Worm (Caenorhabditis elegans) whole organism, L4/young adult: ENCODE results near the gene F55H2.5.

Source experiments
- W03F9.2 ChIP-seq: fragments of 150-350 bp; optimal IDR thresholded peaks from 2 replicates; lab custom pipeline; 2014; ENCODE audit warnings: missing biosample characterization, missing genetic modification characterization
- dao-5 ChIP-seq: sonication (generic microtip); optimal IDR thresholded peaks from 2 replicates; lab custom pipeline; 2016; ENCODE audit warnings: missing genotype, missing genetic modification characterization, moderate library complexity, missing compliant biosample characterization
- him-1 ChIP-seq: sonication (generic microtip); optimal IDR thresholded peaks from 2 replicates; lab custom pipeline; 2016; ENCODE audit warnings: missing genotype, missing genetic modification reagents, missing genetic modification characterization, missing compliant biosample characterization

F55H2.5 gene

ce11 chrIII:9485373-9485772, 25.9 kb upstream of the F55H2.5 start, which contains the start of gene bre-3:
Gene bre-3, minus strand, starts transcription at chrIII:9485473.
- TF ChIP-seq dao-5 (tag; lab: Kevin White, UChicago) (no peak), him-1 (tag; lab: Kevin White, UChicago) (no peak), W03F9.2 (no peak)

DNA sequence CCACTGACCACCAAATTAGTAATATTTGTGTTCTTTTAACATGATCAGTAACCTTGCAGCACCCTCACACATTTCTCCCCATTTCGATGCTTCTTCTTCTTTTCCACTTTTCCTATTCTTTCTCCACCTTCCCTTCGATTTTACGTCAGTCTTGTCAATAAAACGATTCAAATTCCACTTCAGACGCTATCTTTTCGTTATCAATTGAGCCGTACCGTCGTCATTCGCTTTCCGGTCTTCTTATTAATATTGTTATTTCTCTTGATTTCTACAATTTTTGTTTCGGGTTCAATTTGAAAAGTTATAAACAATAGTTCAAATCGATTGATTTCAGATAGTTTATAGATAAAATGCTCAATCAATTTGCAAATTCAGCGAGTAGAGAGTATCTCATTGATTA, 23.8 kb upstream of the F55H2.5 start:
- TF ChIP-seq him-1 (tag; lab: Kevin White, UChicago) (no peak), dao-5 (tag; lab: Kevin White, UChicago) (no peak), W03F9.2 (no peak)

DNA sequence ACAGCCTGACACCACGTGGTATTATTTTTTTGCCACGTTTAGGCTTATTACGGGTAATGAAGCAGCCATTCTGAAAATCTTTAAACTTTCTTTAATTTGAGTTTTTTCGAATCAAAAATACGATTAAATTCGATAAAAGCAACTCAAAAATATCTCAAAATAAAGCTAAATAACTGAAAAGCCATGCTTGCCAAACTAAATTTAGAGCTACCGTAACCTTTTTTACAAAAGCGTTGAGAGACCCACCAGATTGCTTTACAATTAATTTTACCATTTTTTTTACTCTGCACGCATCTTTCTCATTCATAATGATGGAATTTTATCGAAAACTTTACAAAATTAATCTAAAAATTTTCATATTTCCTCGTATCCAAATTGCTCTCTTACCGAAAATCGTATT, 23.2 kb upstream of the F55H2.5 start:
- no peak for TF ChIP-seq him-1 (tag; lab: Kevin White, UChicago)
- TF ChIP-seq dao-5 (tag; lab: Kevin White, UChicago): no peak
- no peak for TF ChIP-seq W03F9.2

DNA sequence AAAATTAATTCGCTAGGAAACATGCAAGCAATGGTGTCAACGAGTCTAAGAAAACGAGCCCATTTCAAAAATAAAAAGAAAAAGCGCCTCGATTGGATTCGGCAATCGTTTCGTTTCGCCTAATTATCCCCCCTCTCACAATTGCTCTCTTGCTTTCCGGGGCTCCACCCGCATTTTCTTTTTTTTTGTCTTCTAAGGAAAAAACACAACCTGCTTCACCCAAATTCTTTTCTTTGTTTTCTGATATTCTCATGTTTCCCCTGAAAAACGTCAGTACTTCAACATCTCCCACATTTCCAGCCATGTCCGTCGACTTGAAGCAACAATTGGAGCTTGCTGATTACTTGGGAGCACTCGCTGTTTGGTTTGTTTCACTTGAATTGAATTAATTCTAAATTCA, 22.8 kb upstream of the F55H2.5 start, which contains the start of gene nlp-36:
Gene nlp-36, plus strand, starts transcription at position 301 of the 400 bp plus-strand sequence.
- TF ChIP-seq W03F9.2: no peak
- TF ChIP-seq him-1 (tag; lab: Kevin White, UChicago): no peak

- TF ChIP-seq dao-5 (tag; lab: Kevin White, UChicago): no peak
- no peak for TF ChIP-seq W03F9.2
Measured at ce11 chrIII:9489798-9490197, 21.5 kb upstream of the F55H2.5 start.

DNA sequence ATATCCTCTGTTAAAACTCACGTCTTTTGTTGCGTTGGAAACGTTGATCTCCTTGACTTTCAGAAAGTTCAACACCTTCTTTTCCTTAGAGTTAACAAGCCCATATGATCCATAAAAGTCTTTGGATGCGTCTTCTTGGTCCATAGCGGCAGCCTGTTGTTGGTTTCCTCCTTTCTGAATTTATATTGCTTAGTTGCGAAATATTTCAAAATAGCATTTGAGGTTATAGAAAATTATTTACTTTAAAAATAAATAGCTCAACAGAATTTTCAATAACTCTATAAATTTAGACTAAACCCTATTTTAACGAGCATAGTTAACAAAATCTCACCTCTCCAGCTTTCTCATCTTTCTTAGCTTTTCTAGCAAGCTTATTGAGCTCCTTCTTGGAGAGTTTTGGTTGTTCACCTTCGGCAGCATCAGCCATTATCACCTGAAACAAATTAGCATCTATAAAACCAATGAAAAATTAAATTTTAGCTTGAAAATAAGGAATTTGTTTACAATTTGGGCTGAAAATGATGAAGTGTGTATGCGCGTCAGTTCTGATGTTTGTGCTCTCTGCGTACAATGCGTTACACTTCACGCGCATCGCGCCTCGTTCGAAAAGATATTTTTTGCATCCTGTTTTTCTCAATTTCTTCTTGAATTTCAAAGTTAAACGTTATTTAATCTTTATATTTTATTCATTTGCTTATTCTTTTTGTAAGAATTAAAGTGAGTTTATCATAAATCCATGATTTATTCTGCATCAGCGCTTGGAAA, 20.3 kb upstream of the F55H2.5 start, which contains the start of the genes dars-1 and ctr-9:
Gene dars-1, minus strand, starts transcription at position 433 of the 765 bp plus-strand sequence.
Gene ctr-9, plus strand, starts transcription at position 614 of the 765 bp plus-strand sequence.
- TF ChIP-seq dao-5 (tag; lab: Kevin White, UChicago) (no peak), W03F9.2 (peak; percentile 18), him-1 (tag; lab: Kevin White, UChicago) (no peak)

DNA sequence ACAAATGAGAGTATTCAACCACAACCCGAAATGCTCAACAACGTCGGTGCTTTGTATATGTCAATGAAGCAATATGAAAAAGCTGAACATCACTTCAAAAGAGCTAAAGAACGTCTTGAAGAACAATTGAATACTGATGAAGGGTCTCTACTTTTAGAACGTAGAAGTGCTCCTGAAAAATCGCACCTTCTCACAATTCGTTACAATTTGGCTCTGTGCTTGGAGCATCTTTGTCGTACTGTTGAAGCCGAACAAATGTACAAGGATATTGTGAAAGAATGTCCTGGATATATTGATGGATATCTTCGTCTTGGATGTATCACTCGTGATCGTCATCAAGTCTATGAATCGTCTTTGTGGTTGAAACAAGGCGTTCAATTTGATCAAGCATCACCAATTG, 17.1 kb upstream of the F55H2.5 start:
- TF ChIP-seq W03F9.2: no peak
- no peak for TF ChIP-seq dao-5 (tag; lab: Kevin White, UChicago)
- no peak for TF ChIP-seq him-1 (tag; lab: Kevin White, UChicago)

- TF ChIP-seq W03F9.2 (no peak), him-1 (tag; lab: Kevin White, UChicago) (no peak), dao-5 (tag; lab: Kevin White, UChicago) (no peak)
Measured at ce11 chrIII:9496083-9496482, 15.2 kb upstream of the F55H2.5 start.

DNA sequence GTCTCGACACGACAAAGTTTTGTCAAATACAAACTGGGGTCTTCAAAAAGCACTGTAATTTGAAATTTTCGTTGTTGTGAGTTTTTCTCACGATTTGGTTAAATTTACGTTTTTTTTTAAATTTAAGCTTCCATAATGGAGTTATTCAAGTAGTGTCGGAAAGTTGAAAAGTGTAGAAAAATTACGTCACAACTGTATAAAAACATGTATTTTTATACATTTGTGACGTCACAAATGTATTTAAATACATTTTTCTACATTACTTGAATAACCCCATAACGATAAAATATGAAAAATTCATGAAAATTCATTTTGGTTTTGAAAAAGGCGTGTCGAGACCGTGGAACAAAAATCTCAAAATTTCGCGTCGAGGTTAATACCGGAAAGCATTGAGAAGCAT, 13.9 kb upstream of the F55H2.5 start:
- no peak for TF ChIP-seq him-1 (tag; lab: Kevin White, UChicago)
- no peak for TF ChIP-seq dao-5 (tag; lab: Kevin White, UChicago)
- no peak for TF ChIP-seq W03F9.2

- TF ChIP-seq W03F9.2: no peak
- TF ChIP-seq him-1 (tag; lab: Kevin White, UChicago): no peak
- TF ChIP-seq dao-5 (tag; lab: Kevin White, UChicago): no peak
Measured at ce11 chrIII:9500267-9500666, 11.0 kb upstream of the F55H2.5 start, which contains the start of gene sod-4. Gene sod-4, minus strand, starts transcription at chrIII:9500375.

- TF ChIP-seq dao-5 (tag; lab: Kevin White, UChicago) (no peak), W03F9.2 (no peak), him-1 (tag; lab: Kevin White, UChicago) (no peak)
Measured at ce11 chrIII:9501072-9501471, 10.2 kb upstream of the F55H2.5 start.

- TF ChIP-seq W03F9.2 (no peak), dao-5 (tag; lab: Kevin White, UChicago) (no peak), him-1 (tag; lab: Kevin White, UChicago) (no peak)
Measured at ce11 chrIII:9502155-9502714, 9.0 kb upstream of the F55H2.5 start.

DNA sequence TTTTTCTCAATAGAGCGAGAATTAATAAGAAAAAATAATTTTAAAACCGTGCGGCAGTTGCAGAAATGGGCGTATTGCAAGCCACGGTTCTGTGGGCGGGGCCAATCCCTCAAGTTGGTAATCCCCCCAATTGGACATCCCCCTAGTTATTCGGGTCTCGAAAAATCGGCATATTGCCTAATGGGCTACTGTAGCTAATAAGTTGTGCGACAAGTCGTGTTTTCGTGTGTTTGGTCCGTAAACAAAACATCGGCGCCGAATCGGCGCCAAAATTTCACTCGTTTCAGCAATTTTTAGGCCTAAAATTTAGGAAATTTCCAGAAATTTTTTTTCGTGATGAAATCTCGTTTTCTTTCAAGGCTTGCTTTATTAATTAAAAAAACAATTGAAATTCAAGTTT, 6.9 kb upstream of the F55H2.5 start:
- TF ChIP-seq W03F9.2 (no peak), him-1 (tag; lab: Kevin White, UChicago) (no peak), dao-5 (tag; lab: Kevin White, UChicago) (no peak)

DNA sequence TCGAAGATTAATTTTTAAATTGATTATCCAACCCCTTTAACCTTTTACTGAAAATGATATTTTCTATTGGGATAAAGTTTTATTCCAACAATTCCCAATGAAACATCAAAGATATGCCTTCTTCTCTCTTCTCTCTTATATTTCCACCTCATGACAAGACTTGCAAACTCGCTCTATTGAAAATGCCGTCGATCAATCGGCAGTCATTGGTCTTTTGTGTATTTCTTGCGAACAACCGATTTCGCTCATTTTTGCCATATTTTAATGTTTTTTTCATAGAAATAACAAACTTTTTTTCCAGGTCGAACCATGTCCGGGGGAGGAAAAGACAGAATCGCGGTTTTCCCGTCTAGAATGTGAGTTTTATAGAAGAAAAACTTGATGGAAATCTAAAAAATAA, 3.5 kb upstream of the F55H2.5 start, which contains the start of gene vha-14:
Gene vha-14, plus strand, starts transcription at position 302 of the 400 bp plus-strand sequence.
- TF ChIP-seq W03F9.2: peak; percentile 29
- TF ChIP-seq dao-5 (tag; lab: Kevin White, UChicago): no peak
- TF ChIP-seq him-1 (tag; lab: Kevin White, UChicago): no peak
